Fruit fly (Drosophila melanogaster): ENCODE results near the gene CG34148.

CG34148 gene

DNA sequence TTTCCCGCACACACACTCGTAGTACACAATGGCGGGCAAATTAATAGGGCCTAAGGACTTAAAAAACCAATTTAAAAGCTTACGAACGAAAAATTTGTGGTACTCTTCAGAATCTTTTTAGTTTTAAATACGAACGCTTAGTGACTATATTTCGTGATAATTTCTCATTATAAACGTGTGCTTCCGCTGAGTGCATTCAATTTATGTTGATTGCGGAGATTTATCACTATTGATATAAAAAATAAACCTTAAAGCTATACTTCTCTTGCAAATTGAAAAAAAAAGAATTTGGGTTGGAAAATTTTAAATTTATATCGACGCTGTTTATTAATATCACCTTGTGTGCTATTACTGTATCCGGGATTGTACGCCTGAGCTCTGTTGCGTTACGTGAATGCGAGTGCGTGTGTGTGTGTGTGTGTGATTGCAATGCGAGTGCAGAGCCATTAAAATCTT lies 29.5 kb downstream of the CG34148 start (continued):
- TF ChIP-seq CG11762 (GFP tag; optimal IDR thresholded peaks at IDR 0.05; ENCODE audit: insufficient read depth) (peak; percentile 94), Hr39 (GFP tag; optimal IDR thresholded peaks at IDR 0.05) (peak; percentile 96), CG6808 (GFP tag; optimal IDR thresholded peaks at IDR 0.05) (peak; percentile 96), CG3032 (tag; optimal IDR thresholded peaks at IDR 0.05) (peak; percentile 91), acj6 (GFP tag; optimal IDR thresholded peaks at IDR 0.05) (peak; percentile 96), fd85E (GFP tag; optimal IDR thresholded peaks at IDR 0.05) (peak; percentile 80), Blimp-1 (GFP tag; optimal IDR thresholded peaks at IDR 0.05) (peak; percentile 91), dac (GFP tag; optimal IDR thresholded peaks at IDR 0.05) (peak; percentile 85), Sox102F (GFP tag; optimal IDR thresholded peaks at IDR 0.05) (peak; percentile 95), CG6792 (GFP tag; optimal IDR thresholded peaks at IDR 0.05) (peak; percentile 97), CG16779 (tag; optimal IDR thresholded peaks at IDR 0.05) (peak; percentile 94), CG6276 (GFP tag; optimal IDR thresholded peaks at IDR 0.05) (peak; percentile 95), svp (GFP tag) (peak; percentile 98), CG8632 (GFP tag; optimal IDR thresholded peaks at IDR 0.05) (peak; percentile 94), spab (GFP tag; optimal IDR thresholded peaks at IDR 0.05) (peak; percentile 96), lz (GFP tag; optimal IDR thresholded peaks at IDR 0.05) (peak; percentile 98), Ets21C (GFP tag; optimal IDR thresholded peaks at IDR 0.05) (peak; percentile 93), esn (GFP tag; optimal IDR thresholded peaks at IDR 0.05) (peak; percentile 98), CG9139 (GFP tag; optimal IDR thresholded peaks at IDR 0.05) (peak; percentile 85), Eip78C (GFP tag) (peak; percentile 100), Gug (GFP tag; IDR thresholded peaks at IDR 0.05) (peak; percentile 88)

- TF ChIP-seq CG11902 (GFP tag; optimal IDR thresholded peaks at IDR 0.05) (no peak), CG10631 (GFP tag; optimal IDR thresholded peaks at IDR 0.05) (no peak), cyc (GFP tag; optimal IDR thresholded peaks at IDR 0.05) (no peak), achi (GFP tag; optimal IDR thresholded peaks at IDR 0.05) (no peak), eg (GFP tag; IDR thresholded peaks at IDR 0.05) (0 out of 3 replicates have a peak, but pooled peaks have one; percentile 18), Ets21C (GFP tag; optimal IDR thresholded peaks at IDR 0.05) (no peak), CG9139 (GFP tag; optimal IDR thresholded peaks at IDR 0.05) (no peak), Eip78C (GFP tag) (peak; percentile 54), dac (GFP tag; optimal IDR thresholded peaks at IDR 0.05) (no peak), CG16779 (tag; optimal IDR thresholded peaks at IDR 0.05) (no peak), fd59A (GFP tag; optimal IDR thresholded peaks at IDR 0.05) (no peak), CG4318 (GFP tag; optimal IDR thresholded peaks at IDR 0.05) (no peak), CG15336 (GFP tag; IDR thresholded peaks at IDR 0.05) (no peak), CG8119 (GFP tag; IDR thresholded peaks at IDR 0.05) (no peak), esn (GFP tag; optimal IDR thresholded peaks at IDR 0.05) (no peak), CG10669 (GFP tag; optimal IDR thresholded peaks at IDR 0.05) (no peak), Met (GFP tag; optimal IDR thresholded peaks at IDR 0.05) (no peak), CG6792 (GFP tag; optimal IDR thresholded peaks at IDR 0.05) (no peak), CG31627 (GFP tag; optimal IDR thresholded peaks at IDR 0.05) (no peak), pdm3 (GFP tag; optimal IDR thresholded peaks at IDR 0.05) (no peak), salr (GFP tag; optimal IDR thresholded peaks at IDR 0.05) (no peak), CG8319 (GFP tag; optimal IDR thresholded peaks at IDR 0.05) (no peak), spab (GFP tag; optimal IDR thresholded peaks at IDR 0.05) (no peak), Blimp-1 (GFP tag; optimal IDR thresholded peaks at IDR 0.05) (no peak), CG6808 (GFP tag; optimal IDR thresholded peaks at IDR 0.05) (no peak), CG6163 (GFP tag; IDR thresholded peaks at IDR 0.05) (peak; percentile 43; the same call in 1 of the 3 replicates), topi (GFP tag; optimal IDR thresholded peaks at IDR 0.05) (no peak), svp (GFP tag) (peak; percentile 98), CG3032 (tag; optimal IDR thresholded peaks at IDR 0.05) (no peak), CG3919 (GFP tag; optimal IDR thresholded peaks at IDR 0.05) (no peak), vri (GFP tag; optimal IDR thresholded peaks at IDR 0.05) (no peak), CG11294 (GFP tag; IDR thresholded peaks at IDR 0.05) (no peak), CG11762 (GFP tag; optimal IDR thresholded peaks at IDR 0.05; ENCODE audit: insufficient read depth) (no peak), fkh (GFP tag; optimal IDR thresholded peaks at IDR 0.05) (no peak), Eip75B (GFP tag; optimal IDR thresholded peaks at IDR 0.05) (no peak)
Observed at dm6 chr3R:21848271-21848670, 30.2 kb downstream of the CG34148 start.
